2 worm cellular contexts compared by ENCODE assay signal in genomic region chrIII:4021866-4022265, ce11.
A peak's percentile ranks its signal among the peaks of the same experiment; 100 is the strongest.
TF ChIP-seq lines count a peak whose summit lies in the region.

Gene tftc-5 (plus strand): TSS chrIII:4022166.

TF ChIP-seq in whole organism, L4 larva, 104 proteins besides CTCF, POLR2A, EP300 and RAD21:
- TF ChIP-seq madf-5 (GFP tag; IDR thresholded peaks at IDR 0.05; lab: Robert Waterston, UW): no peak
- no peak for TF ChIP-seq php-3 (GFP tag; IDR thresholded peaks at IDR 0.05; lab: Robert Waterston, UW)
- TF ChIP-seq gei-8 (GFP tag; optimal IDR thresholded peaks at IDR 0.05; lab: Kevin White, UChicago): no peak
- TF ChIP-seq aha-1 (tag; lab: Kevin White, UChicago): peak; percentile 62
- TF ChIP-seq F10B5.3 (tag; optimal IDR thresholded peaks at IDR 0.05; lab: Kevin White, UChicago): no peak

TF ChIP-seq in whole organism, young adult, 124 proteins besides CTCF, POLR2A, EP300 and RAD21:
- TF ChIP-seq snpc-1.3 (tag; optimal IDR thresholded peaks at IDR 0.05; lab: Kevin White, UChicago; ENCODE audit: insufficient read depth): no peak
- no peak for TF ChIP-seq ZK185.1 (tag; optimal IDR thresholded peaks at IDR 0.05; lab: Kevin White, UChicago; ENCODE audit: poor library complexity, severe bottlenecking)
- no peak for TF ChIP-seq rcor-1 (GFP tag; IDR thresholded peaks at IDR 0.05; lab: Robert Waterston, UW)
- TF ChIP-seq aptf-2 (GFP tag; conservative IDR thresholded peaks at IDR 0.05; lab: Robert Waterston, UW): no peak
- TF ChIP-seq ceh-58 (GFP tag; IDR thresholded peaks at IDR 0.05; lab: Robert Waterston, UW): no peak
- peak; percentile 7 for TF ChIP-seq snpc-3.4 (tag; optimal IDR thresholded peaks at IDR 0.05; lab: Kevin White, UChicago)
- TF ChIP-seq B0035.1 (tag; optimal IDR thresholded peaks at IDR 0.05; lab: Kevin White, UChicago): no peak
- no peak for TF ChIP-seq pbrm-1 (GFP tag; IDR thresholded peaks at IDR 0.05; lab: Robert Waterston, UW)
